Worm (Caenorhabditis elegans) whole organism, young adult: ENCODE results near the gene F54H5.5.

ENCODE experiments used
- F55B11.4 ChIP-seq: sonication (generic microtip); optimal IDR thresholded peaks from 2 replicates; lab custom pipeline; 2016; ENCODE audit warnings: missing compliant biosample characterization, missing genetic modification characterization, borderline replicate concordance; ENCODE audit not compliant: insufficient read depth
- K12H6.12 ChIP-seq: fragments of 200-800 bp; sonication (Bioruptor generic); optimal IDR thresholded peaks from 2 replicates; lab custom pipeline; 2018; ENCODE audit warnings: mild to moderate bottlenecking, missing genetic modification characterization, missing compliant biosample characterization
- hmg-20 ChIP-seq: fragments of 200-800 bp; sonication (Bioruptor generic); IDR thresholded peaks from 2 replicates; pipeline ENCODE4 v1.3.6; 2022; ENCODE audit warnings: missing genetic modification reagents, missing genetic modification characterization, missing compliant biosample characterization
- lsy-27 ChIP-seq: sonication (generic microtip); optimal IDR thresholded peaks from 2 replicates; lab custom pipeline; 2017; ENCODE audit warnings: missing genetic modification characterization, mild to moderate bottlenecking, missing compliant biosample characterization, antibody characterized with exemption, missing genotype, borderline replicate concordance; ENCODE audit not compliant: insufficient read depth
- pha-4 ChIP-seq: fragments of 150-350 bp; sonication (generic microtip); optimal IDR thresholded peaks from 2 replicates; lab custom pipeline; 2014; ENCODE audit warnings: missing biosample characterization, missing genetic modification reagents, missing genetic modification characterization
- snpc-4 ChIP-seq, 5 experiments: fragments of 150-350 bp in 1 of 5; sonication (generic microtip) in 4 of 5; optimal IDR thresholded peaks; 2 replicates each; lab custom pipeline; 2014 to 2018; ENCODE audit warnings: missing genetic modification characterization in 5 of 5, missing biosample characterization in 3 of 5, antibody characterized with exemption in 2 of 5, mild to moderate bottlenecking in 2 of 5, missing compliant biosample characterization in 2 of 5, missing genotype in 2 of 5, moderate library complexity in 2 of 5, missing genetic modification reagents in 1 of 5
- tbp1 ChIP-seq: fragments of 200-800 bp; sonication (Bioruptor generic); optimal IDR thresholded peaks from 2 replicates; lab custom pipeline; 2018; ENCODE audit warnings: mild to moderate bottlenecking, missing genetic modification characterization, missing compliant biosample characterization
- ztf-22 ChIP-seq: fragments of 200-800 bp; sonication (Bioruptor generic); optimal IDR thresholded peaks from 2 replicates; lab custom pipeline; 2018; ENCODE audit warnings: mild to moderate bottlenecking, missing genetic modification characterization, moderate library complexity, missing compliant biosample characterization
- ztf-25 ChIP-seq: fragments of 200-800 bp; sonication (Bioruptor generic); IDR thresholded peaks from 2 replicates; pipeline ENCODE4 v1.3.6; 2022; ENCODE audit warnings: missing genetic modification reagents, missing genetic modification characterization, missing compliant biosample characterization

ce11 chrII:6646903-6647302 is 19.8 kb upstream of the F54H5.5 start:
- TF ChIP-seq lsy-27 (tag; lab: Kevin White, UChicago) (no peak), snpc-4 (GFP tag; optimal IDR thresholded peaks at IDR 0.05; lab: Kevin White, UChicago) (no peak), snpc-4 (tag; optimal IDR thresholded peaks at IDR 0.05; lab: Kevin White, UChicago) (no peak), F55B11.4 (tag; lab: Kevin White, UChicago) (no peak), hmg-20 (no peak), tbp1 (GFP tag; lab: Kevin White, UChicago) (no peak), pha-4 (tag; lab: Kevin White, UChicago) (no peak), ztf-22 (GFP tag; lab: Kevin White, UChicago) (no peak), ztf-25 (no peak), K12H6.12 (tag; lab: Kevin White, UChicago) (no peak)
